Fruit fly (Drosophila melanogaster) whole organism, embryonic: ENCODE data around the gene dpr14.

Experiments used
- Ada2b ChIP-seq: fragments of 200-800 bp; sonication (Bioruptor generic); IDR thresholded peaks from 2 replicates; pipeline ENCODE4 v1.3.6; 2022; ENCODE audit warnings: missing biosample characterization, missing genetic modification characterization
- Adf1 ChIP-seq: fragments of 200-800 bp; sonication (Bioruptor generic); IDR thresholded peaks from 2 replicates; pipeline ENCODE4 v1.3.6; 2022; ENCODE audit warnings: missing biosample characterization, missing genetic modification characterization
- Atf6 ChIP-seq: fragments of 200-800 bp; sonication (Bioruptor generic); IDR thresholded peaks from 2 replicates; pipeline ENCODE4 v1.3.6; 2022; ENCODE audit warnings: missing biosample characterization, missing genetic modification characterization
- B-H2 ChIP-seq: fragments of 200-800 bp; sonication (Bioruptor generic); optimal IDR thresholded peaks from 2 replicates; lab custom pipeline; 2018; ENCODE audit warnings: missing biosample characterization, mild to moderate bottlenecking, missing genetic modification characterization
- CG10267 ChIP-seq: fragments of 200-800 bp; sonication (Bioruptor generic); optimal IDR thresholded peaks from 2 replicates; lab custom pipeline; 2018; ENCODE audit warnings: missing biosample characterization, mild to moderate bottlenecking, missing genetic modification characterization, moderate library complexity
- CG10543 ChIP-seq: fragments of 200-800 bp; sonication (Bioruptor generic); optimal IDR thresholded peaks from 3 replicates; lab custom pipeline; 2017; ENCODE audit warnings: missing biosample characterization, mild to moderate bottlenecking, missing genetic modification characterization, moderate library complexity
- CG12155 ChIP-seq: fragments of 200-800 bp; sonication (Bioruptor generic); optimal IDR thresholded peaks from 3 replicates; lab custom pipeline; 2016; ENCODE audit warnings: missing biosample characterization, missing genetic modification characterization
- CG12391 ChIP-seq: fragments of 200-800 bp; sonication (Bioruptor generic); optimal IDR thresholded peaks from 3 replicates; lab custom pipeline; 2018; ENCODE audit warnings: missing biosample characterization, mild to moderate bottlenecking, missing genetic modification characterization, moderate library complexity
- CG16815 ChIP-seq: fragments of 200-800 bp; sonication (Bioruptor generic); optimal IDR thresholded peaks from 3 replicates; lab custom pipeline; 2017; ENCODE audit warnings: missing biosample characterization, mild to moderate bottlenecking, missing genetic modification characterization
- CG2116 ChIP-seq: fragments of 200-800 bp; sonication (Bioruptor generic); optimal IDR thresholded peaks from 3 replicates; lab custom pipeline; 2018; ENCODE audit warnings: missing biosample characterization, mild to moderate bottlenecking, missing genetic modification characterization
- CG2875 ChIP-seq: fragments of 200-800 bp; sonication (Bioruptor generic); optimal IDR thresholded peaks from 2 replicates; lab custom pipeline; 2017; ENCODE audit warnings: missing biosample characterization, mild to moderate bottlenecking, missing genetic modification characterization, missing genetic modification reagents
- CG4617 ChIP-seq: fragments of 200-800 bp; sonication (Bioruptor generic); optimal IDR thresholded peaks from 3 replicates; lab custom pipeline; 2016; ENCODE audit warnings: missing biosample characterization, missing genetic modification characterization, borderline replicate concordance
- CG7556 ChIP-seq: fragments of 200-800 bp; sonication (Bioruptor generic); optimal IDR thresholded peaks from 2 replicates; lab custom pipeline; 2017; ENCODE audit warnings: missing biosample characterization, mild to moderate bottlenecking, missing genetic modification characterization
- CG7963 ChIP-seq: fragments of 200-800 bp; sonication (Bioruptor generic); IDR thresholded peaks from 3 replicates; pipeline ENCODE4 v1.3.6; 2022; ENCODE audit warnings: missing biosample characterization, missing genetic modification characterization; ENCODE audit not compliant: partially characterized antibody
- CG9437 ChIP-seq: fragments of 200-800 bp; sonication (Bioruptor generic); optimal IDR thresholded peaks from 2 replicates; lab custom pipeline; 2018; ENCODE audit warnings: missing biosample characterization, mild to moderate bottlenecking, missing genetic modification characterization
- CHES-1-like ChIP-seq: fragments of 200-800 bp; sonication (Bioruptor generic); optimal IDR thresholded peaks from 2 replicates; lab custom pipeline; 2016; ENCODE audit warnings: missing biosample characterization, missing genetic modification characterization
- CkIIα-i1 ChIP-seq: fragments of 200-800 bp; sonication (Bioruptor generic); IDR thresholded peaks from 2 replicates; pipeline ENCODE4 v1.3.6; 2022; ENCODE audit warnings: missing biosample characterization, missing genetic modification characterization
- Dp ChIP-seq: fragments of 200-800 bp; sonication (Bioruptor generic); optimal IDR thresholded peaks from 2 replicates; lab custom pipeline; 2018; ENCODE audit warnings: missing biosample characterization, mild to moderate bottlenecking, missing genetic modification characterization, moderate library complexity
- Ets65A ChIP-seq: fragments of 200-800 bp; sonication (Bioruptor generic); peaks from one replicate; lab custom pipeline; 2016; ENCODE audit warnings: missing biosample characterization, missing genetic modification characterization
- GATAe ChIP-seq: fragments of 200-800 bp; sonication (Bioruptor generic); conservative IDR thresholded peaks from 2 replicates; pipeline ENCODE4 v1.3.6; 2022; ENCODE audit warnings: missing biosample characterization, missing genetic modification characterization
- Gsc ChIP-seq: fragments of 200-800 bp; sonication (Bioruptor generic); IDR thresholded peaks from 2 replicates; pipeline ENCODE4 v1.3.6; 2022; ENCODE audit warnings: missing biosample characterization, missing genetic modification characterization
- Lpt ChIP-seq: fragments of >200 bp; optimal IDR thresholded peaks from 2 replicates; lab custom pipeline; 2018; ENCODE audit warnings: missing biosample characterization, missing genetic modification characterization
- NC2β ChIP-seq: fragments of 200-800 bp; sonication (Bioruptor generic); optimal IDR thresholded peaks from 2 replicates; lab custom pipeline; 2016; ENCODE audit warnings: missing biosample characterization, missing genetic modification characterization
- NK7.1 ChIP-seq: fragments of 200-800 bp; sonication (Bioruptor generic); optimal IDR thresholded peaks from 3 replicates; lab custom pipeline; 2016; ENCODE audit warnings: missing biosample characterization, missing genetic modification characterization
- Neu2 ChIP-seq: fragments of 200-800 bp; sonication (Bioruptor generic); optimal IDR thresholded peaks from 3 replicates; lab custom pipeline; 2016; ENCODE audit warnings: missing biosample characterization, missing genetic modification characterization, borderline replicate concordance
- Six4 ChIP-seq: fragments of 200-800 bp; sonication (Bioruptor generic); optimal IDR thresholded peaks from 2 replicates; lab custom pipeline; 2016; ENCODE audit warnings: missing biosample characterization, missing genetic modification characterization
- aop ChIP-seq: fragments of 200-800 bp; sonication (Bioruptor generic); IDR thresholded peaks from 2 replicates; pipeline ENCODE4 v1.3.6; 2022; ENCODE audit warnings: missing biosample characterization, missing genetic modification characterization
- dysf ChIP-seq: fragments of 200-800 bp; sonication (Bioruptor generic); IDR thresholded peaks from 3 replicates; pipeline ENCODE4 v1.3.6; 2022; ENCODE audit warnings: missing biosample characterization, missing genetic modification characterization
- eyg ChIP-seq: fragments of 200-800 bp; sonication (Bioruptor generic); optimal IDR thresholded peaks from 3 replicates; lab custom pipeline; 2016; ENCODE audit warnings: missing biosample characterization, missing genetic modification characterization
- grau ChIP-seq: fragments of 200-800 bp; optimal IDR thresholded peaks from 3 replicates; lab custom pipeline; 2019; ENCODE audit warnings: missing biosample characterization, mild to moderate bottlenecking, missing genetic modification characterization, moderate library complexity
- hb ChIP-seq: fragments of 200-800 bp; sonication (Bioruptor generic); IDR thresholded peaks from 3 replicates; pipeline ENCODE4 v1.3.6; 2022; ENCODE audit warnings: missing biosample characterization, missing genetic modification characterization; ENCODE audit not compliant: partially characterized antibody
- ken ChIP-seq: fragments of 200-800 bp; sonication (Bioruptor generic); IDR thresholded peaks from 3 replicates; pipeline ENCODE4 v1.3.6; 2022; ENCODE audit warnings: missing biosample characterization, missing genetic modification characterization
- klu ChIP-seq: fragments of 200-800 bp; sonication (Bioruptor generic); IDR thresholded peaks from 2 replicates; pipeline ENCODE4 v1.3.6; 2022; ENCODE audit warnings: missing biosample characterization, missing genetic modification characterization
- knrl ChIP-seq: fragments of 200-800 bp; sonication (Bioruptor generic); IDR thresholded peaks from 3 replicates; pipeline ENCODE4 v1.3.6; 2022; ENCODE audit warnings: missing biosample characterization, missing genetic modification characterization; ENCODE audit not compliant: partially characterized antibody
- lmd ChIP-seq: fragments of 200-800 bp; sonication (Bioruptor generic); IDR thresholded peaks from 2 replicates; pipeline ENCODE4 v1.3.6; 2022; ENCODE audit warnings: missing biosample characterization, missing genetic modification characterization
- nmo ChIP-seq: fragments of 200-800 bp; sonication (Bioruptor generic); optimal IDR thresholded peaks from 2 replicates; lab custom pipeline; 2018; ENCODE audit warnings: missing biosample characterization, mild to moderate bottlenecking, missing genetic modification characterization, moderate library complexity
- nom ChIP-seq: fragments of 200-800 bp; sonication (Bioruptor generic); optimal IDR thresholded peaks from 2 replicates; lab custom pipeline; 2017; ENCODE audit warnings: missing biosample characterization, missing genetic modification characterization, mild to moderate bottlenecking, moderate library complexity, missing genetic modification reagents
- p53 ChIP-seq: fragments of 200-800 bp; sonication (Bioruptor generic); optimal IDR thresholded peaks from 2 replicates; lab custom pipeline; 2016; ENCODE audit warnings: missing biosample characterization, missing genetic modification characterization
- pb ChIP-seq: fragments of 200-800 bp; sonication (Bioruptor generic); optimal IDR thresholded peaks from 3 replicates; lab custom pipeline; 2016; ENCODE audit warnings: missing biosample characterization, missing genetic modification characterization
- pho ChIP-seq: fragments of 200-800 bp; sonication (Bioruptor generic); optimal IDR thresholded peaks from 2 replicates; lab custom pipeline; 2016; ENCODE audit warnings: missing biosample characterization, missing genetic modification characterization
- pros ChIP-seq: fragments of 200-800 bp; sonication (Bioruptor generic); optimal IDR thresholded peaks from 3 replicates; lab custom pipeline; 2019; ENCODE audit warnings: missing biosample characterization, mild to moderate bottlenecking, missing genetic modification characterization, moderate library complexity
- row ChIP-seq: fragments of 200-800 bp; sonication (Bioruptor generic); IDR thresholded peaks from 3 replicates; pipeline ENCODE4 v1.3.6; 2022; ENCODE audit warnings: missing biosample characterization, missing genetic modification characterization
- sens ChIP-seq: fragments of 200-800 bp; sonication (Bioruptor generic); peaks from one replicate; lab custom pipeline; 2016; ENCODE audit warnings: missing biosample characterization, missing genetic modification characterization
- ssp ChIP-seq: fragments of 200-800 bp; sonication (Bioruptor generic); IDR thresholded peaks from 2 replicates; pipeline ENCODE4 v1.3.6; 2022; ENCODE audit warnings: missing biosample characterization, missing genetic modification characterization
- stc ChIP-seq: fragments of 200-800 bp; sonication (Bioruptor generic); IDR thresholded peaks from 2 replicates; pipeline ENCODE4 v1.3.6; 2022; ENCODE audit warnings: missing biosample characterization, missing genetic modification characterization
- tgo ChIP-seq: fragments of 200-800 bp; sonication (Bioruptor generic); IDR thresholded peaks from 3 replicates; pipeline ENCODE4 v1.3.6; 2022; ENCODE audit warnings: missing biosample characterization, missing genetic modification characterization
- trh ChIP-seq: fragments of 200-800 bp; sonication (Bioruptor generic); optimal IDR thresholded peaks from 2 replicates; lab custom pipeline; 2016; ENCODE audit warnings: missing biosample characterization, missing genetic modification characterization
- wor ChIP-seq: fragments of 200-800 bp; sonication (Bioruptor generic); IDR thresholded peaks from 2 replicates; pipeline ENCODE4 v1.3.6; 2022; ENCODE audit warnings: missing biosample characterization, missing genetic modification characterization
- zen2 ChIP-seq: fragments of 200-800 bp; sonication (Bioruptor generic); IDR thresholded peaks from 3 replicates; pipeline ENCODE4 v1.3.6; 2022; ENCODE audit warnings: missing biosample characterization, missing genetic modification characterization; ENCODE audit not compliant: partially characterized antibody

dpr14 gene

dm6 chrX:7901153-7902038 is 6.7 kb downstream of the dpr14 start, which contains the start of the genes RpS6 and bys (continued):
- TF ChIP-seq pho (no peak), Lpt (GFP tag; lab: Kevin White, UChicago) (no peak), klu (GFP tag; lab: Robert Waterston, UW) (no peak), pb (GFP tag; lab: Kevin White, UChicago) (peak; percentile 19), NC2β (GFP tag; lab: Kevin White, UChicago) (peak; percentile 58), ssp (GFP tag; lab: Robert Waterston, UW) (0 out of 2 replicates have a peak, but pooled peaks have one; percentile 19), CG4617 (GFP tag; lab: Kevin White, UChicago) (peak; percentile 19), B-H2 (peak; percentile 40), CG12155 (GFP tag; lab: Kevin White, UChicago) (peak; percentile 16), row (GFP tag; lab: Robert Waterston, UW) (peak; percentile 81), CG16815 (GFP tag; lab: Kevin White, UChicago) (peak; percentile 45), nom (GFP tag; lab: Kevin White, UChicago) (peak; percentile 82), eyg (GFP tag; lab: Kevin White, UChicago) (peak; percentile 6), Ets65A (GFP tag; lab: Kevin White, UChicago) (peak; percentile 37), pros (GFP tag; lab: Kevin White, UChicago) (no peak), zen2 (peak; percentile 71), GATAe (GFP tag; lab: Robert Waterston, UW) (no peak), Six4 (GFP tag; lab: Kevin White, UChicago) (no peak), sens (GFP tag; lab: Kevin White, UChicago) (no peak), CG2875 (peak; percentile 55), CG10267 (tag; lab: Kevin White, UChicago) (peak; percentile 63), CkIIα-i1 (GFP tag; lab: Robert Waterston, UW) (no peak), CG2116 (GFP tag; lab: Kevin White, UChicago) (peak; percentile 91), p53 (peak; percentile 21), dysf (peak; percentile 42; the same call in 2 of the 3 replicates), Ada2b (GFP tag; lab: Robert Waterston, UW) (peak; percentile 40; the same call in 1 of the 2 replicates), CG7556 (GFP tag; lab: Kevin White, UChicago) (peak; percentile 49), ken (GFP tag; lab: Robert Waterston, UW) (peak; percentile 42; the same call in 1 of the 3 replicates), lmd (GFP tag; lab: Robert Waterston, UW) (peak; percentile 30; the same call in 1 of the 2 replicates), nmo (GFP tag; lab: Kevin White, UChicago) (peak; percentile 58), Gsc (GFP tag; lab: Robert Waterston, UW) (no peak), Dp (GFP tag; lab: Kevin White, UChicago) (peak; percentile 19), CG12391 (tag; lab: Kevin White, UChicago) (peak; percentile 59), NK7.1 (no peak), stc (GFP tag; lab: Robert Waterston, UW) (no peak), CG9437 (GFP tag; lab: Kevin White, UChicago) (peak; percentile 63), CG7963 (GFP tag; lab: Robert Waterston, UW) (peak; percentile 86), tgo (peak; percentile 29; the same call in 1 of the 3 replicates), Neu2 (GFP tag; lab: Kevin White, UChicago) (no peak), Atf6 (GFP tag; lab: Robert Waterston, UW) (no peak), CHES-1-like (GFP tag; lab: Kevin White, UChicago) (peak; percentile 5), hb (GFP tag; lab: Robert Waterston, UW) (peak; percentile 78), grau (tag; lab: Kevin White, UChicago) (peak; percentile 2), wor (GFP tag; lab: Robert Waterston, UW) (no peak), Adf1 (GFP tag; lab: Robert Waterston, UW) (no peak), trh (GFP tag; lab: Kevin White, UChicago) (no peak), knrl (GFP tag; lab: Robert Waterston, UW) (peak; percentile 83), aop (peak; percentile 88), CG10543 (GFP tag; lab: Kevin White, UChicago) (peak; percentile 5)
